Worm (Caenorhabditis elegans) whole organism, mixed stage, embryonic: ENCODE results near the gene E03H12.7.
"Not testable (repeated sequence)": the region's sequence is repeated elsewhere in the genome, so short reads cannot be mapped to it uniquely, and the experiment has no call there.

Experiments
- M03D4.4 ChIP-seq: sonication (generic microtip); optimal IDR thresholded peaks from 2 replicates; lab custom pipeline; 2017; ENCODE audit warnings: mild to moderate bottlenecking, missing genetic modification characterization, missing compliant biosample characterization
- bed-3 ChIP-seq: fragments of 200-800 bp; sonication (Bioruptor generic); optimal IDR thresholded peaks from 3 replicates; lab custom pipeline; 2018; ENCODE audit warnings: mild to moderate bottlenecking, missing genetic modification characterization, moderate library complexity, missing compliant biosample characterization
- blmp-1 ChIP-seq: fragments of 150-350 bp; optimal IDR thresholded peaks from 2 replicates; lab custom pipeline; 2014; ENCODE audit warnings: missing biosample characterization, missing genetic modification characterization
- ceh-83 ChIP-seq: fragments of 200-800 bp; sonication (Bioruptor generic); optimal IDR thresholded peaks from 2 replicates; lab custom pipeline; 2018; ENCODE audit warnings: mild to moderate bottlenecking, missing genetic modification characterization, missing compliant biosample characterization
- ces-1 ChIP-seq: fragments of 150-350 bp; optimal IDR thresholded peaks from 2 replicates; lab custom pipeline; 2014; ENCODE audit warnings: missing biosample characterization, missing genetic modification reagents, missing genetic modification characterization
- cnd-1 ChIP-seq: fragments of 200-800 bp; sonication (Bioruptor generic); optimal IDR thresholded peaks from 2 replicates; lab custom pipeline; 2018; ENCODE audit warnings: mild to moderate bottlenecking, missing genetic modification characterization, missing compliant biosample characterization
- drap-1 ChIP-seq: fragments of 200-800 bp; sonication (Bioruptor generic); optimal IDR thresholded peaks from 3 replicates; lab custom pipeline; 2018; ENCODE audit warnings: mild to moderate bottlenecking, missing genetic modification characterization, missing compliant biosample characterization
- elt-1 ChIP-seq: sonication (generic microtip); optimal IDR thresholded peaks from 2 replicates; lab custom pipeline; 2017; ENCODE audit warnings: missing genetic modification characterization, mild to moderate bottlenecking, missing compliant biosample characterization, antibody characterized with exemption, moderate library complexity, borderline replicate concordance; ENCODE audit not compliant: insufficient read depth
- elt-3 ChIP-seq: fragments of 150-350 bp; optimal IDR thresholded peaks from 2 replicates; lab custom pipeline; 2014; ENCODE audit warnings: missing biosample characterization, missing genetic modification characterization
- flh-1 ChIP-seq: fragments of 200-800 bp; sonication (Bioruptor generic); optimal IDR thresholded peaks from 2 replicates; lab custom pipeline; 2018; ENCODE audit warnings: mild to moderate bottlenecking, missing genetic modification characterization, moderate library complexity, missing compliant biosample characterization
- ham-2 ChIP-seq: fragments of 200-800 bp; sonication (Bioruptor generic); optimal IDR thresholded peaks from 2 replicates; lab custom pipeline; 2018; ENCODE audit warnings: mild to moderate bottlenecking, missing genetic modification characterization, missing compliant biosample characterization
- hlh-1 ChIP-seq: fragments of 150-350 bp; optimal IDR thresholded peaks from 2 replicates; lab custom pipeline; 2014; ENCODE audit warnings: missing biosample characterization, missing genetic modification reagents, missing genetic modification characterization
- lin-13 ChIP-seq: fragments of 150-350 bp; optimal IDR thresholded peaks from 2 replicates; lab custom pipeline; 2014; ENCODE audit warnings: missing biosample characterization, missing genetic modification characterization
- lin-32 ChIP-seq: fragments of 200-800 bp; sonication (Bioruptor generic); optimal IDR thresholded peaks from 2 replicates; lab custom pipeline; 2018; ENCODE audit warnings: mild to moderate bottlenecking, missing genetic modification characterization, missing compliant biosample characterization
- lsy-2 ChIP-seq: fragments of 150-350 bp; optimal IDR thresholded peaks from 2 replicates; lab custom pipeline; 2014; ENCODE audit warnings: missing biosample characterization, missing genetic modification characterization
- mab-5 ChIP-seq: fragments of 150-350 bp; optimal IDR thresholded peaks from 2 replicates; lab custom pipeline; 2014; ENCODE audit warnings: missing biosample characterization, missing genetic modification characterization
- mep-1 ChIP-seq: fragments of 150-350 bp; optimal IDR thresholded peaks from 2 replicates; lab custom pipeline; 2017; ENCODE audit warnings: missing biosample characterization, missing genetic modification reagents, missing genetic modification characterization, inconsistent platforms
- mls-2 ChIP-seq: sonication (generic microtip); optimal IDR thresholded peaks from 2 replicates; lab custom pipeline; 2016; ENCODE audit warnings: mild to moderate bottlenecking, missing genetic modification characterization, moderate library complexity, missing compliant biosample characterization
- nhr-12 ChIP-seq: fragments of 150-350 bp; optimal IDR thresholded peaks from 2 replicates; lab custom pipeline; 2014; ENCODE audit warnings: missing biosample characterization, missing genetic modification characterization
- nhr-2 ChIP-seq: fragments of 150-350 bp; optimal IDR thresholded peaks from 2 replicates; lab custom pipeline; 2014; ENCODE audit warnings: missing biosample characterization, missing genetic modification characterization
- nhr-28 ChIP-seq: fragments of 150-350 bp; optimal IDR thresholded peaks from 2 replicates; lab custom pipeline; 2014; ENCODE audit warnings: missing biosample characterization, missing genetic modification characterization
- sem-2 ChIP-seq: fragments of 200-800 bp; sonication (Bioruptor generic); optimal IDR thresholded peaks from 2 replicates; lab custom pipeline; 2018; ENCODE audit warnings: mild to moderate bottlenecking, missing genetic modification characterization, missing compliant biosample characterization
- snpc-4 ChIP-seq: fragments of 150-350 bp; optimal IDR thresholded peaks from 2 replicates; lab custom pipeline; 2014; ENCODE audit warnings: missing biosample characterization, missing genetic modification characterization
- sptf-1 ChIP-seq: sonication (generic microtip); optimal IDR thresholded peaks from 2 replicates; lab custom pipeline; 2017; ENCODE audit warnings: mild to moderate bottlenecking, missing genetic modification characterization, moderate library complexity, missing compliant biosample characterization
- unc-120 ChIP-seq: sonication (generic microtip); optimal IDR thresholded peaks from 2 replicates; lab custom pipeline; 2017; ENCODE audit warnings: missing genetic modification characterization, missing compliant biosample characterization; ENCODE audit not compliant: poor library complexity, severe bottlenecking
- unc-39 ChIP-seq: fragments of 150-350 bp; optimal IDR thresholded peaks from 2 replicates; lab custom pipeline; 2014; ENCODE audit warnings: missing biosample characterization, missing genetic modification characterization
- zip-8 ChIP-seq: fragments of 150-350 bp; optimal IDR thresholded peaks from 2 replicates; lab custom pipeline; 2014; ENCODE audit warnings: missing biosample characterization, missing genetic modification characterization
- ztf-11 ChIP-seq: fragments of 150-350 bp; optimal IDR thresholded peaks from 2 replicates; lab custom pipeline; 2014; ENCODE audit warnings: missing biosample characterization, missing genetic modification characterization

Gene E03H12.7

ce11 chrIV:5028978-5029377 lies 40.5 kb upstream of the E03H12.7 start, which contains the start of the genes best-6 and C09B9.2:
Gene best-6 (minus strand): TSS chrIV:5029078.
Gene C09B9.2 (plus strand): TSS chrIV:5029291.
- TF ChIP-seq cnd-1 (tag; lab: Kevin White, UChicago) = no peak
- TF ChIP-seq ces-1 (GFP tag; lab: Kevin White, UChicago) = no peak
- TF ChIP-seq unc-120 (tag; lab: Kevin White, UChicago) = no peak
- no peak for TF ChIP-seq nhr-28 (tag; lab: Kevin White, UChicago)
- no peak for TF ChIP-seq sptf-1 (tag; lab: Kevin White, UChicago)
- no peak for TF ChIP-seq lin-32 (GFP tag; lab: Kevin White, UChicago)
- TF ChIP-seq, all 35 proteins: peak for 0

ce11 chrIV:5025646-5026045 lies 37.2 kb upstream of the E03H12.7 start, which contains the start of gene C09B9.85:
Gene C09B9.85 (minus strand): TSS chrIV:5025746.
- TF ChIP-seq elt-3 (tag; lab: Kevin White, UChicago) = no peak
- TF ChIP-seq mab-5 (tag; lab: Kevin White, UChicago) = no peak
- no peak for TF ChIP-seq zip-8
- TF ChIP-seq flh-1 (GFP tag; lab: Kevin White, UChicago) = no peak
- no peak for TF ChIP-seq snpc-4
- TF ChIP-seq cnd-1 (tag; lab: Kevin White, UChicago) = no peak
- no peak for TF ChIP-seq nhr-28 (tag; lab: Kevin White, UChicago)
- no peak for TF ChIP-seq blmp-1 (tag; lab: Kevin White, UChicago)
- no peak for TF ChIP-seq lsy-2 (tag; lab: Kevin White, UChicago)
- no peak for TF ChIP-seq unc-120 (tag; lab: Kevin White, UChicago)
- no peak for TF ChIP-seq sptf-1 (tag; lab: Kevin White, UChicago)
- no peak for TF ChIP-seq M03D4.4
- no peak for TF ChIP-seq lin-32 (GFP tag; lab: Kevin White, UChicago)
- no peak for TF ChIP-seq drap-1 (GFP tag; lab: Kevin White, UChicago)
- TF ChIP-seq nhr-2 (tag; lab: Kevin White, UChicago) = no peak
- no peak for TF ChIP-seq ztf-11 (tag; lab: Kevin White, UChicago)
- TF ChIP-seq elt-1 (tag; lab: Kevin White, UChicago) = no peak
- TF ChIP-seq nhr-12 (tag; lab: Kevin White, UChicago) = no peak
- no peak for TF ChIP-seq bed-3 (GFP tag; lab: Kevin White, UChicago)

- no peak for TF ChIP-seq snpc-4
- TF ChIP-seq mep-1 (tag; lab: Kevin White, UChicago) = no peak
- no peak for TF ChIP-seq sem-2 (GFP tag; lab: Kevin White, UChicago)
- TF ChIP-seq ceh-83 = no peak
- TF ChIP-seq mls-2 (tag; lab: Kevin White, UChicago) = no peak
- TF ChIP-seq lin-32 (GFP tag; lab: Kevin White, UChicago) = no peak
- TF ChIP-seq drap-1 (GFP tag; lab: Kevin White, UChicago) = no peak
- no peak for TF ChIP-seq hlh-1 (tag; lab: Kevin White, UChicago)
- no peak for TF ChIP-seq unc-39 (tag; lab: Kevin White, UChicago)
- no peak for TF ChIP-seq elt-1 (tag; lab: Kevin White, UChicago)
- TF ChIP-seq lin-13 (tag; lab: Kevin White, UChicago) = no peak
- TF ChIP-seq, all 35 proteins: peak for 0
Observed at ce11 chrIV:5020533-5020932, 32.1 kb upstream of the E03H12.7 start, which contains the start of gene T28H11.8. Gene T28H11.8 (minus strand): TSS chrIV:5020633.

- TF ChIP-seq ham-2 (GFP tag; lab: Kevin White, UChicago); lsy-2 (tag; lab: Kevin White, UChicago); mls-2 (tag; lab: Kevin White, UChicago): not testable (repeated sequence)
Observed at ce11 chrIV:5017075-5017474, 28.6 kb upstream of the E03H12.7 start, which contains the start of gene T28H11.7. Gene T28H11.7 (minus strand): TSS chrIV:5017175.

ce11 chrIV:5016461-5016860 lies 28.0 kb upstream of the E03H12.7 start, which contains the start of gene ssq-4:
Gene ssq-4 (plus strand): TSS chrIV:5016479.
- not testable (repeated sequence) for TF ChIP-seq elt-3, mab-5, ztf-11 (tag; lab: Kevin White, UChicago)
- TF ChIP-seq, all 35 proteins: peak for 0; not testable (repeated sequence) for 35
